Fruit fly (Drosophila melanogaster) whole organism: Measurements from ENCODE around the gene tadr.

Experiments
- CG8478 ChIP-seq: fragments of >200 bp; optimal IDR thresholded peaks from 2 replicates; lab custom pipeline; 2018; ENCODE audit warnings: inconsistent platforms
- Dll ChIP-seq: fragments of >200 bp; optimal IDR thresholded peaks from 2 replicates; lab custom pipeline; 2017
- EcR ChIP-seq, 2 experiments: fragments of >200 bp; optimal IDR thresholded peaks; 2 replicates each; lab custom pipeline; 2017; ENCODE audit warnings: missing biosample characterization in 2 of 2, missing genetic modification characterization in 2 of 2, missing genetic modification reagents in 2 of 2

dm6 chr2L:21062611-21063010, 12.6 kb upstream of the tadr start:
- TF ChIP-seq CG8478, result no peak
- no peak for TF ChIP-seq Dll (lab: Kevin White, UChicago)
- no peak for TF ChIP-seq EcR (GFP tag; optimal IDR thresholded peaks at IDR 0.05; lab: Kevin White, UChicago)
